Worm (Caenorhabditis elegans): ENCODE results near the gene C02G6.2.

Gene C02G6.2

ce11 chrV:5845669-5846189 lies 26.1 kb upstream of the C02G6.2 start, which contains the start of gene F26F12.3 (continued):
- TF ChIP-seq sdc-2 (tag; optimal IDR thresholded peaks at IDR 0.05) (no peak), Y22D7AL.16 (tag; optimal IDR thresholded peaks at IDR 0.05) (no peak), ceh-45 (GFP tag; IDR thresholded peaks at IDR 0.05) (no peak), ztf-16 (tag; optimal IDR thresholded peaks at IDR 0.05) (no peak), ahr-1 (tag; optimal IDR thresholded peaks at IDR 0.05) (no peak), dve-1 (tag; optimal IDR thresholded peaks at IDR 0.05) (no peak), zip-5 (tag; optimal IDR thresholded peaks at IDR 0.05) (no peak), lim-6 (tag; optimal IDR thresholded peaks at IDR 0.05) (no peak), ceh-34 (tag; optimal IDR thresholded peaks at IDR 0.05) (peak; percentile 8), ceh-9 (tag; optimal IDR thresholded peaks at IDR 0.05) (no peak), ceh-6 (GFP tag; optimal IDR thresholded peaks at IDR 0.05) (no peak), syd-9 (tag; optimal IDR thresholded peaks at IDR 0.05) (no peak), madf-2 (tag; optimal IDR thresholded peaks at IDR 0.05) (no peak), rnt-1 (tag; optimal IDR thresholded peaks at IDR 0.05) (no peak), elt-2 (tag; optimal IDR thresholded peaks at IDR 0.05) (no peak), unc-86 (tag; optimal IDR thresholded peaks at IDR 0.05) (no peak)

- TF ChIP-seq madf-2 (tag; optimal IDR thresholded peaks at IDR 0.05): no peak
- TF ChIP-seq ref-2 (tag; optimal IDR thresholded peaks at IDR 0.05): peak; percentile 2
- no peak for TF ChIP-seq odd-2 (tag; optimal IDR thresholded peaks at IDR 0.05)
- TF ChIP-seq ceh-31 (tag; optimal IDR thresholded peaks at IDR 0.05): peak; percentile 73
- TF ChIP-seq sox-4 (tag; optimal IDR thresholded peaks at IDR 0.05): no peak
- TF ChIP-seq ceh-14 (tag; optimal IDR thresholded peaks at IDR 0.05): no peak
- TF ChIP-seq elt-2 (tag; optimal IDR thresholded peaks at IDR 0.05): no peak
- no peak for TF ChIP-seq pax-1 (tag; optimal IDR thresholded peaks at IDR 0.05)
- TF ChIP-seq ceh-34 (tag; optimal IDR thresholded peaks at IDR 0.05): peak; percentile 1
- TF ChIP-seq unc-42 (tag; optimal IDR thresholded peaks at IDR 0.05): peak; percentile 30
- TF ChIP-seq ceh-6 (GFP tag; optimal IDR thresholded peaks at IDR 0.05): no peak
- no peak for TF ChIP-seq fkh-10 (GFP tag; optimal IDR thresholded peaks at IDR 0.05)
- no peak for TF ChIP-seq ceh-9 (tag; optimal IDR thresholded peaks at IDR 0.05)
- TF ChIP-seq ceh-48 (tag; optimal IDR thresholded peaks at IDR 0.05): no peak
- peak; percentile 2 for TF ChIP-seq fkh-6 (tag; optimal IDR thresholded peaks at IDR 0.05)
- TF ChIP-seq ceh-24 (tag; optimal IDR thresholded peaks at IDR 0.05): no peak
- peak; percentile 17 for TF ChIP-seq tbx-2 (tag; optimal IDR thresholded peaks at IDR 0.05)
- no peak for TF ChIP-seq C38D4.7 (GFP tag; optimal IDR thresholded peaks at IDR 0.05)
Measured at ce11 chrV:5846729-5847128, 25.1 kb upstream of the C02G6.2 start.

- no peak for TF ChIP-seq C38D4.7 (GFP tag; optimal IDR thresholded peaks at IDR 0.05)
- no peak for TF ChIP-seq sox-2 (GFP tag; IDR thresholded peaks at IDR 0.05)
- no peak for TF ChIP-seq ceh-19 (GFP tag; optimal IDR thresholded peaks at IDR 0.05)
- TF ChIP-seq ceh-14 (tag; optimal IDR thresholded peaks at IDR 0.05): no peak
- TF ChIP-seq K02D7.2 (tag; optimal IDR thresholded peaks at IDR 0.05): no peak
- TF ChIP-seq elt-4 (tag; optimal IDR thresholded peaks at IDR 0.05): no peak
- TF ChIP-seq madf-2 (tag; optimal IDR thresholded peaks at IDR 0.05): no peak
- TF ChIP-seq T23F11.4 (GFP tag; optimal IDR thresholded peaks at IDR 0.05): no peak
- no peak for TF ChIP-seq ceh-31 (tag; optimal IDR thresholded peaks at IDR 0.05)
- no peak for TF ChIP-seq tbx-7 (tag; optimal IDR thresholded peaks at IDR 0.05)
- no peak for TF ChIP-seq ztf-16 (tag; optimal IDR thresholded peaks at IDR 0.05)
- TF ChIP-seq ceh-24 (tag; optimal IDR thresholded peaks at IDR 0.05): no peak
- TF ChIP-seq rnt-1 (tag; optimal IDR thresholded peaks at IDR 0.05): no peak
- no peak for TF ChIP-seq hlh-8 (tag; optimal IDR thresholded peaks at IDR 0.05)
- TF ChIP-seq ets-4 (tag; optimal IDR thresholded peaks at IDR 0.05): no peak
Measured at ce11 chrV:5848015-5848609, 23.7 kb upstream of the C02G6.2 start.

- TF ChIP-seq ceh-24 (tag; optimal IDR thresholded peaks at IDR 0.05) (no peak), hlh-13 (GFP tag; optimal IDR thresholded peaks at IDR 0.05) (no peak), elt-4 (tag; optimal IDR thresholded peaks at IDR 0.05) (no peak), ceh-45 (GFP tag; IDR thresholded peaks at IDR 0.05) (no peak), fkh-6 (tag; optimal IDR thresholded peaks at IDR 0.05) (no peak), C08G9.2 (tag; optimal IDR thresholded peaks at IDR 0.05) (no peak), unc-42 (tag; optimal IDR thresholded peaks at IDR 0.05) (no peak), odd-2 (tag; optimal IDR thresholded peaks at IDR 0.05) (no peak), elt-2 (tag; optimal IDR thresholded peaks at IDR 0.05) (no peak), ama-1 (optimal IDR thresholded peaks at IDR 0.05) (no peak), pha-2 (tag; optimal IDR thresholded peaks at IDR 0.05) (no peak), C38D4.7 (GFP tag; optimal IDR thresholded peaks at IDR 0.05) (no peak), ceh-9 (tag; optimal IDR thresholded peaks at IDR 0.05) (no peak), sdc-2 (tag; optimal IDR thresholded peaks at IDR 0.05) (no peak), Y22D7AL.16 (tag; optimal IDR thresholded peaks at IDR 0.05) (no peak), nhr-11 (tag; optimal IDR thresholded peaks at IDR 0.05) (no peak), pax-1 (tag; optimal IDR thresholded peaks at IDR 0.05) (no peak), hlh-6 (tag; optimal IDR thresholded peaks at IDR 0.05) (no peak)
Measured at ce11 chrV:5850671-5851070, 21.2 kb upstream of the C02G6.2 start.
